Fruit fly (Drosophila melanogaster): Measurements from ENCODE around the gene CG11997.

- no peak for TF ChIP-seq D1 (tag; optimal IDR thresholded peaks at IDR 0.05)
- no peak for TF ChIP-seq EcR (GFP tag; optimal IDR thresholded peaks at IDR 0.05)
- no peak for TF ChIP-seq CG8159 (tag; optimal IDR thresholded peaks at IDR 0.05)
- TF ChIP-seq Ets98B (GFP tag; IDR thresholded peaks at IDR 0.05) = peak; percentile 34; the same call in 1 of the 2 replicates
- TF ChIP-seq CG4496 (GFP tag; IDR thresholded peaks at IDR 0.05) = peak; percentile 77
- 0 out of 2 replicates have a peak, but pooled peaks have one; percentile 34 for TF ChIP-seq CG32121 (GFP tag; IDR thresholded peaks at IDR 0.05)
- TF ChIP-seq Pif1A (GFP tag; optimal IDR thresholded peaks at IDR 0.05) = no peak
- peak; percentile 39; the same call in 1 of the 3 replicates for TF ChIP-seq fd96Ca (GFP tag; IDR thresholded peaks at IDR 0.05)
Observed at dm6 chr3R:9227944-9228343, 50.6 kb downstream of the CG11997 start.

Measured in whole organism, pupa.